Worm (Caenorhabditis elegans): Measurements from ENCODE around the gene Y50D4A.1.

Gene Y50D4A.1

DNA sequence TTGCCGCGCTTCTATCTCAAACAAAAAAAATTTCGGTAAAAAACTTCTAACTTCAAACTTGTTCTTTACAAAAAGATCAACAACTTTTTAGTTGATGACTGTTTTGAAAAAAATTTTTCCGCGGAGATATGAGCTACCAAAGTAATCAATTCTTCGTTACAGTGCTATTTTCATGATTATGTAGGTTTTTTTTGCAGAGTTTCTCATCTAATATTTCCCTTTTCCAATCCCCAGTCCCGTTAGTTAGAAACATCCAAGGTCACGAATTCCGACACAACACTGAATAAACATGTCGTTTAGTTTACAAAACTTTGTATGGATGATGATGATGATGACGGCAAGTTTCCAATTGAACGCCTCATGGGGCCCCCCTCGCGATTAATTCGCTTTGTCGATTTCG is 24.9 kb downstream of the Y50D4A.1 start:
- TF ChIP-seq pha-4 (tag; optimal IDR thresholded peaks at IDR 0.05) (no peak), nhr-43 (tag; optimal IDR thresholded peaks at IDR 0.05; ENCODE audit: poor library complexity, severe bottlenecking) (no peak)

- TF ChIP-seq nhr-23 (tag; optimal IDR thresholded peaks at IDR 0.05) (no peak), ztf-11 (tag; optimal IDR thresholded peaks at IDR 0.05) (no peak), nhr-43 (tag; optimal IDR thresholded peaks at IDR 0.05; ENCODE audit: poor library complexity, severe bottlenecking) (no peak), ceh-28 (tag; optimal IDR thresholded peaks at IDR 0.05) (no peak), unc-39 (tag; optimal IDR thresholded peaks at IDR 0.05) (no peak), lin-15B (tag; optimal IDR thresholded peaks at IDR 0.05) (no peak), lsy-12 (tag; optimal IDR thresholded peaks at IDR 0.05) (no peak)
These were observed 27.7 kb downstream of the Y50D4A.1 start, which contains the start of gene madd-2 for ce11 chrV:1235355-1235754. madd-2 (minus strand) TSS chrV:1235455.

ce11 chrV:1236333-1237068 is 28.8 kb downstream of the Y50D4A.1 start:
- TF ChIP-seq hmg-11 (tag; optimal IDR thresholded peaks at IDR 0.05) (peak; percentile 8), pha-4 (tag; optimal IDR thresholded peaks at IDR 0.05) (no peak), elt-1 (tag; optimal IDR thresholded peaks at IDR 0.05) (no peak), lin-39 (tag; optimal IDR thresholded peaks at IDR 0.05) (peak; percentile 34), elt-3 (tag; optimal IDR thresholded peaks at IDR 0.05) (no peak), sea-2 (GFP tag; optimal IDR thresholded peaks at IDR 0.05) (no peak), elt-2 (tag; optimal IDR thresholded peaks at IDR 0.05) (no peak), skn-1 (tag; optimal IDR thresholded peaks at IDR 0.05) (no peak), zag-1 (tag; optimal IDR thresholded peaks at IDR 0.05) (no peak), ztf-4 (tag; optimal IDR thresholded peaks at IDR 0.05) (no peak)

ce11 chrV:1242432-1242831 is 34.7 kb downstream of the Y50D4A.1 start:
- TF ChIP-seq tbx-2 (tag; optimal IDR thresholded peaks at IDR 0.05) (no peak), aly-2 (tag; optimal IDR thresholded peaks at IDR 0.05) (no peak), ceh-16 (tag; optimal IDR thresholded peaks at IDR 0.05) (no peak), pqm-1 (tag; optimal IDR thresholded peaks at IDR 0.05) (no peak), ceh-82 (tag; optimal IDR thresholded peaks at IDR 0.05) (no peak), ztf-11 (tag; optimal IDR thresholded peaks at IDR 0.05) (no peak), skn-1 (tag; optimal IDR thresholded peaks at IDR 0.05) (no peak), egl-5 (tag; optimal IDR thresholded peaks at IDR 0.05) (no peak), unc-39 (tag; optimal IDR thresholded peaks at IDR 0.05) (no peak), mml-1 (tag; optimal IDR thresholded peaks at IDR 0.05) (no peak), nhr-23 (tag; optimal IDR thresholded peaks at IDR 0.05) (no peak), nhr-11 (tag; optimal IDR thresholded peaks at IDR 0.05) (no peak), nhr-77 (tag; optimal IDR thresholded peaks at IDR 0.05) (no peak), nhr-237 (tag; optimal IDR thresholded peaks at IDR 0.05) (no peak), nhr-76 (tag; optimal IDR thresholded peaks at IDR 0.05) (no peak), ceh-9 (tag; optimal IDR thresholded peaks at IDR 0.05) (no peak), ceh-28 (tag; optimal IDR thresholded peaks at IDR 0.05) (no peak)

DNA sequence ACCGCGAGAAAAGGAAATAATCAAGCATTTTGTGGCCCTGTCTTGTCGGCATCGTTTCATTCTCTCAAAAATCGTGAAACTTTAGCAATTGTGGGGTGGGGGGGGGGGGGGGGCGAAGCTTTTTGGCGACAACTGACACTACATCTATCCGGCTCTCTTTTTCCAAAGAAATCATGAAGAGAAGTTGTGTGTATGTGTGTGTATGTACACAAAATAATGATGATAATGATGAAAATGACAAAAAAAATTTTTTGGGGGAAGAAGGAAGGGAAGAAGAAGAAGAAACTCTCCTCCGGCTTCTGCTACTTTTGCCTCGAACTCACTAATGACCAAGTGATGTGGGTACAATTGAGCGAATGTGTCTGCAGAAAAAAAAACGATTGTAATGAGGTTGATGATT is 35.3 kb downstream of the Y50D4A.1 start:
- no peak for TF ChIP-seq unc-62 (GFP tag; optimal IDR thresholded peaks at IDR 0.05)
- no peak for TF ChIP-seq elt-1 (tag; optimal IDR thresholded peaks at IDR 0.05)
- TF ChIP-seq fkh-2 (tag; optimal IDR thresholded peaks at IDR 0.05), result no peak
- no peak for TF ChIP-seq daf-12 (tag; optimal IDR thresholded peaks at IDR 0.05)
- no peak for TF ChIP-seq snpc-4 (tag; optimal IDR thresholded peaks at IDR 0.05)
- no peak for TF ChIP-seq nhr-77 (tag; optimal IDR thresholded peaks at IDR 0.05)
- TF ChIP-seq nhr-67 (tag; optimal IDR thresholded peaks at IDR 0.05), result no peak
- TF ChIP-seq hmg-11 (tag; optimal IDR thresholded peaks at IDR 0.05), result no peak
- no peak for TF ChIP-seq egl-27 (tag; optimal IDR thresholded peaks at IDR 0.05)
- TF ChIP-seq fkh-10 (GFP tag; optimal IDR thresholded peaks at IDR 0.05), result no peak
- no peak for TF ChIP-seq ama-1 (optimal IDR thresholded peaks at IDR 0.05)
- no peak for TF ChIP-seq zag-1 (tag; optimal IDR thresholded peaks at IDR 0.05)
- no peak for TF ChIP-seq ceh-9 (tag; optimal IDR thresholded peaks at IDR 0.05)
- TF ChIP-seq mdl-1 (tag; optimal IDR thresholded peaks at IDR 0.05), result no peak
- TF ChIP-seq pqm-1 (tag; optimal IDR thresholded peaks at IDR 0.05), result no peak
- TF ChIP-seq lsy-12 (tag; optimal IDR thresholded peaks at IDR 0.05), result no peak
- TF ChIP-seq eor-1 (tag; optimal IDR thresholded peaks at IDR 0.05), result no peak
